Worm (Caenorhabditis elegans): ENCODE data around the gene sru-1.

DNA sequence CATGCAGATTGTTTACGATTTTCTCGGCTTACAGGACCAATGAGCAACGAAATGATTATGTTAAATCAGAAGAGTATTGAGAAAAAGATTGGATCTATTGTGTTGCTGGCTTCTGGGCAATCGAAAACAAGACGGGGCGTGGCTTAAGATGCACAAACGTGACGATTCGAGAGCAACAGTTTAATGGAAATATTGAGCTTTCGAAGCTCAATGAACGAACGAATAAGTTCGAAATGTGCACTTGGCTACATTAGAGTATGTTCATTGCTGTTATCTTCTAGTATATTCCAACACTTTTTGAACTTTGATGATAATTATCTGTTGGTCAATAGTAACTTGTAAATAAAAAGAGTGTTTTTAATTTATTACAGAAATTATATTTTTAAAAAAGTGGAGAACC is 43.0 kb upstream of the sru-1 start, which contains the start of gene hsp-12.3:
- TF ChIP-seq unc-3 (GFP tag; conservative IDR thresholded peaks at IDR 0.05) (no peak), unc-3 (tag; optimal IDR thresholded peaks at IDR 0.05) (no peak), ets-4 (tag; optimal IDR thresholded peaks at IDR 0.05) (no peak), hlh-6 (tag; optimal IDR thresholded peaks at IDR 0.05) (no peak), sdc-2 (tag; optimal IDR thresholded peaks at IDR 0.05) (no peak), K09A11.1 (tag; optimal IDR thresholded peaks at IDR 0.05; ENCODE audit: insufficient read depth) (no peak), fax-1 (tag; optimal IDR thresholded peaks at IDR 0.05) (no peak), Y22D7AL.16 (tag; optimal IDR thresholded peaks at IDR 0.05) (no peak), unc-86 (tag; optimal IDR thresholded peaks at IDR 0.05) (no peak), fkh-6 (tag; optimal IDR thresholded peaks at IDR 0.05) (no peak)

Data from whole organism, late embryonic.